Worm (Caenorhabditis elegans) whole organism, L1 larva: ENCODE measurements around the gene tbb-2.

Source experiments
- C04F5.9 ChIP-seq: sonication (generic microtip); optimal IDR thresholded peaks from 2 replicates; lab custom pipeline; 2016; ENCODE audit warnings: missing genetic modification characterization, missing compliant biosample characterization
- C34B4.2 ChIP-seq: sonication (generic microtip); optimal IDR thresholded peaks from 2 replicates; lab custom pipeline; 2017; ENCODE audit warnings: mild to moderate bottlenecking, missing genetic modification characterization, missing compliant biosample characterization
- Y116A8C.19 ChIP-seq: sonication (generic microtip); optimal IDR thresholded peaks from 2 replicates; lab custom pipeline; 2016; ENCODE audit warnings: missing compliant biosample characterization, missing genetic modification characterization, borderline replicate concordance
- alr-1 ChIP-seq: fragments of 200-800 bp; sonication (Bioruptor generic); optimal IDR thresholded peaks from 2 replicates; lab custom pipeline; 2018; ENCODE audit warnings: borderline replicate concordance, mild to moderate bottlenecking, missing genetic modification characterization, missing compliant biosample characterization
- ceh-8 ChIP-seq: fragments of 200-800 bp; sonication (Bioruptor generic); optimal IDR thresholded peaks from 2 replicates; lab custom pipeline; 2018; ENCODE audit warnings: mild to moderate bottlenecking, missing genetic modification characterization, moderate library complexity, missing compliant biosample characterization
- ceh-90 ChIP-seq: sonication (generic microtip); optimal IDR thresholded peaks from 2 replicates; lab custom pipeline; 2016; ENCODE audit warnings: missing genetic modification characterization, missing compliant biosample characterization
- ces-1 ChIP-seq: fragments of 150-350 bp; optimal IDR thresholded peaks from 2 replicates; lab custom pipeline; 2014; ENCODE audit warnings: missing biosample characterization, missing genetic modification reagents, missing genetic modification characterization
- dpl-1 ChIP-seq, 3 experiments: fragments of 150-350 bp in 2 of 3; sonication (generic microtip) in 1 of 3; optimal IDR thresholded peaks; 2 replicates each; lab custom pipeline; 2014 to 2017; ENCODE audit warnings: missing biosample characterization in 3 of 3, missing genetic modification characterization in 3 of 3, missing genetic modification reagents in 3 of 3
- dsc-1 ChIP-seq: sonication (generic microtip); optimal IDR thresholded peaks from 2 replicates; lab custom pipeline; 2016; ENCODE audit warnings: mild to moderate bottlenecking, missing genetic modification characterization, missing compliant biosample characterization
- efl-1 ChIP-seq, 4 experiments: fragments of 150-350 bp; optimal IDR thresholded peaks in 3 of 4; peaks in 1 of 4; 1 replicate in 1 of 4; 2 replicates in 3 of 4; lab custom pipeline; 2014; ENCODE audit warnings: missing biosample characterization in 2 of 4, missing genetic modification characterization in 2 of 4, missing genetic modification reagents in 2 of 4
- fkh-10 ChIP-seq: sonication (generic microtip); optimal IDR thresholded peaks from 2 replicates; lab custom pipeline; 2017; ENCODE audit warnings: missing biosample characterization, missing genetic modification reagents, missing genetic modification characterization
- hlh-4 ChIP-seq: sonication (generic microtip); optimal IDR thresholded peaks from 2 replicates; lab custom pipeline; 2016; ENCODE audit warnings: mild to moderate bottlenecking, missing genetic modification characterization, missing compliant biosample characterization
- isw-1 ChIP-seq: fragments of 200-800 bp; sonication (Bioruptor generic); IDR thresholded peaks from 2 replicates; pipeline ENCODE4 v1.3.6; 2022; ENCODE audit warnings: missing genetic modification characterization, missing compliant biosample characterization
- lin-14 ChIP-seq: fragments of 200-800 bp; sonication (Bioruptor generic); optimal IDR thresholded peaks from 2 replicates; lab custom pipeline; 2018; ENCODE audit warnings: mild to moderate bottlenecking, missing genetic modification characterization, moderate library complexity, missing compliant biosample characterization
- lin-15B ChIP-seq: fragments of 150-350 bp; sonication (generic microtip); optimal IDR thresholded peaks from 3 replicates; lab custom pipeline; 2014; ENCODE audit warnings: missing biosample characterization, missing genetic modification characterization
- lin-35 ChIP-seq, 2 experiments: fragments of 150-350 bp; optimal IDR thresholded peaks; 2 replicates each; lab custom pipeline; 2014; ENCODE audit warnings: missing biosample characterization in 2 of 2, missing genetic modification characterization in 2 of 2, missing genetic modification reagents in 2 of 2
- lin-39 ChIP-seq: fragments of 150-350 bp; optimal IDR thresholded peaks from 2 replicates; lab custom pipeline; 2014; ENCODE audit warnings: missing biosample characterization, missing genetic modification reagents, missing genetic modification characterization
- mef-2 ChIP-seq: fragments of 150-350 bp; optimal IDR thresholded peaks from 2 replicates; lab custom pipeline; 2014; ENCODE audit warnings: missing biosample characterization, missing genetic modification characterization
- nhr-11 ChIP-seq: fragments of 150-350 bp; optimal IDR thresholded peaks from 2 replicates; lab custom pipeline; 2014; ENCODE audit warnings: missing biosample characterization, missing genetic modification characterization
- nhr-12 ChIP-seq: sonication (generic microtip); optimal IDR thresholded peaks from 2 replicates; lab custom pipeline; 2017; ENCODE audit warnings: missing biosample characterization, missing genetic modification characterization
- nhr-237 ChIP-seq: fragments of 150-350 bp; optimal IDR thresholded peaks from 2 replicates; lab custom pipeline; 2014; ENCODE audit warnings: missing biosample characterization, missing genetic modification characterization
- nhr-47 ChIP-seq: sonication (generic microtip); optimal IDR thresholded peaks from 2 replicates; lab custom pipeline; 2016; ENCODE audit warnings: mild to moderate bottlenecking, missing genetic modification characterization, moderate library complexity, missing compliant biosample characterization
- nhr-71 ChIP-seq: sonication (generic microtip); optimal IDR thresholded peaks from 2 replicates; lab custom pipeline; 2016; ENCODE audit warnings: mild to moderate bottlenecking, missing genetic modification characterization, moderate library complexity, missing compliant biosample characterization
- nhr-85 ChIP-seq: sonication (generic microtip); peaks from one replicate; lab custom pipeline; 2016; ENCODE audit warnings: missing genetic modification characterization, inconsistent platforms, missing compliant biosample characterization
- pax-3 ChIP-seq: fragments of 200-800 bp; sonication (Bioruptor generic); optimal IDR thresholded peaks from 2 replicates; lab custom pipeline; 2018; ENCODE audit warnings: mild to moderate bottlenecking, missing genetic modification characterization, moderate library complexity, missing compliant biosample characterization
- rnt-1 ChIP-seq: sonication (generic microtip); optimal IDR thresholded peaks from 2 replicates; lab custom pipeline; 2016; ENCODE audit warnings: mild to moderate bottlenecking, missing genetic modification characterization, moderate library complexity, missing compliant biosample characterization
- sptf-1 ChIP-seq: fragments of 150-350 bp; optimal IDR thresholded peaks from 2 replicates; lab custom pipeline; 2014; ENCODE audit warnings: missing biosample characterization, missing genetic modification characterization
- swsn-7 ChIP-seq: sonication (generic microtip); optimal IDR thresholded peaks from 2 replicates; lab custom pipeline; 2016; ENCODE audit warnings: missing genetic modification characterization, missing compliant biosample characterization
- tlp-1 ChIP-seq: fragments of 150-350 bp; optimal IDR thresholded peaks from 2 replicates; lab custom pipeline; 2014; ENCODE audit warnings: missing biosample characterization, missing genetic modification characterization
- unc-30 ChIP-seq: sonication (generic microtip); optimal IDR thresholded peaks from 2 replicates; lab custom pipeline; 2017; ENCODE audit warnings: missing biosample characterization, missing genetic modification characterization
- unc-62 ChIP-seq: fragments of 150-350 bp; optimal IDR thresholded peaks from 2 replicates; lab custom pipeline; 2014; ENCODE audit warnings: missing biosample characterization, missing genetic modification reagents, missing genetic modification characterization
- unc-86 ChIP-seq: sonication (generic microtip); optimal IDR thresholded peaks from 2 replicates; lab custom pipeline; 2016; ENCODE audit warnings: missing genetic modification characterization, missing compliant biosample characterization
- vab-15 ChIP-seq: sonication (generic microtip); optimal IDR thresholded peaks from 2 replicates; lab custom pipeline; 2017; ENCODE audit warnings: missing genotype, mild to moderate bottlenecking, missing genetic modification characterization, missing compliant biosample characterization
- zag-1 ChIP-seq: fragments of 150-350 bp; optimal IDR thresholded peaks from 2 replicates; lab custom pipeline; 2014; ENCODE audit warnings: missing biosample characterization, missing genetic modification characterization
- ztf-11 ChIP-seq, 2 experiments: sonication (generic microtip); optimal IDR thresholded peaks; 2 replicates each; lab custom pipeline; 2016 to 2017; ENCODE audit warnings: missing genetic modification characterization in 2 of 2, missing biosample characterization in 1 of 2, missing compliant biosample characterization in 1 of 2
- ztf-4 ChIP-seq: fragments of 150-350 bp; optimal IDR thresholded peaks from 2 replicates; lab custom pipeline; 2014; ENCODE audit warnings: missing biosample characterization, missing genetic modification characterization

The tbb-2 gene

ce11 chrIII:3974503-3974902, 42.9 kb downstream of the tbb-2 start:
- TF ChIP-seq vab-15: no peak
- no peak for TF ChIP-seq rnt-1 (tag; lab: Kevin White, UChicago)
- no peak for TF ChIP-seq unc-86
- no peak for TF ChIP-seq lin-35 (GFP tag; optimal IDR thresholded peaks at IDR 0.05; lab: Kevin White, UChicago)
- no peak for TF ChIP-seq lin-14 (GFP tag; lab: Kevin White, UChicago)
- TF ChIP-seq lin-39 (tag; lab: Kevin White, UChicago): no peak
- TF ChIP-seq C34B4.2 (tag; lab: Kevin White, UChicago): no peak
- TF ChIP-seq, all 84 proteins: peak for 0

ce11 chrIII:3972687-3973086, 44.7 kb downstream of the tbb-2 start, which contains the start of gene R10E9.4:
Gene R10E9.4 (minus strand): TSS chrIII:3972787.
- no peak for TF ChIP-seq nhr-237 (tag; lab: Kevin White, UChicago)
- TF ChIP-seq hlh-4 (tag; lab: Kevin White, UChicago): no peak
- no peak for TF ChIP-seq ceh-90 (tag; lab: Kevin White, UChicago)
- no peak for TF ChIP-seq rnt-1 (tag; lab: Kevin White, UChicago)
- TF ChIP-seq efl-1 (optimal IDR thresholded peaks at IDR 0.05; lab: Kevin White, UChicago): no peak
- no peak for TF ChIP-seq efl-1 (GFP tag; optimal IDR thresholded peaks at IDR 0.05 in 1 of 2; lab: Kevin White, UChicago)
- TF ChIP-seq lin-15B (tag; lab: Kevin White, UChicago): no peak
- TF ChIP-seq nhr-71: no peak

- TF ChIP-seq nhr-12 (tag; lab: Kevin White, UChicago) (no peak), nhr-85 (tag; lab: Kevin White, UChicago) (no peak), tlp-1 (tag; lab: Kevin White, UChicago) (no peak), ceh-8 (GFP tag; lab: Kevin White, UChicago) (peak; percentile 26), dpl-1 (GFP tag; optimal IDR thresholded peaks at IDR 0.05; lab: Kevin White, UChicago) (no peak), nhr-11 (tag; lab: Kevin White, UChicago) (no peak), ces-1 (peak; percentile 3), lin-14 (GFP tag; lab: Kevin White, UChicago) (peak; percentile 50), fkh-10 (GFP tag; lab: Kevin White, UChicago) (peak; percentile 40), sptf-1 (tag; lab: Kevin White, UChicago) (no peak)
Observed at ce11 chrIII:3970395-3970794, 47.0 kb downstream of the tbb-2 start.

ce11 chrIII:3969133-3969532, 48.3 kb downstream of the tbb-2 start:
- TF ChIP-seq ceh-90 (tag; lab: Kevin White, UChicago) (no peak), efl-1 (optimal IDR thresholded peaks at IDR 0.05; lab: Kevin White, UChicago) (no peak), efl-1 (GFP tag; optimal IDR thresholded peaks at IDR 0.05 in 1 of 2; lab: Kevin White, UChicago) (peak in 1 of 2 experiments; percentile 61), ztf-11 (tag; optimal IDR thresholded peaks at IDR 0.05; lab: Kevin White, UChicago) (no peak), lin-14 (GFP tag; lab: Kevin White, UChicago) (peak; percentile 45)

- no peak for TF ChIP-seq ztf-4 (tag; lab: Kevin White, UChicago)
- no peak for TF ChIP-seq Y116A8C.19 (tag; lab: Kevin White, UChicago)
- TF ChIP-seq C04F5.9 (tag; lab: Kevin White, UChicago): no peak
- TF ChIP-seq isw-1 (GFP tag; lab: Robert Waterston, UW): no peak
- no peak for TF ChIP-seq swsn-7 (tag; lab: Kevin White, UChicago)
- TF ChIP-seq rnt-1 (tag; lab: Kevin White, UChicago): no peak
- TF ChIP-seq unc-30: no peak
- TF ChIP-seq dsc-1 (tag; lab: Kevin White, UChicago): no peak
- TF ChIP-seq sptf-1 (tag; lab: Kevin White, UChicago): no peak
- no peak for TF ChIP-seq nhr-47
- no peak for TF ChIP-seq pax-3
- TF ChIP-seq zag-1: no peak
- TF ChIP-seq unc-62 (GFP tag; lab: Kevin White, UChicago): no peak
- no peak for TF ChIP-seq alr-1
- TF ChIP-seq lin-14 (GFP tag; lab: Kevin White, UChicago): no peak
- TF ChIP-seq nhr-85 (tag; lab: Kevin White, UChicago): no peak
- no peak for TF ChIP-seq ces-1
- TF ChIP-seq unc-86: no peak
- no peak for TF ChIP-seq mef-2 (tag; lab: Kevin White, UChicago)
- TF ChIP-seq lin-39 (tag; lab: Kevin White, UChicago): no peak
Observed at ce11 chrIII:3966143-3966542, 51.3 kb downstream of the tbb-2 start.
